Fruit fly (Drosophila melanogaster): ENCODE data around the gene Grp170.

The Grp170 gene

DNA sequence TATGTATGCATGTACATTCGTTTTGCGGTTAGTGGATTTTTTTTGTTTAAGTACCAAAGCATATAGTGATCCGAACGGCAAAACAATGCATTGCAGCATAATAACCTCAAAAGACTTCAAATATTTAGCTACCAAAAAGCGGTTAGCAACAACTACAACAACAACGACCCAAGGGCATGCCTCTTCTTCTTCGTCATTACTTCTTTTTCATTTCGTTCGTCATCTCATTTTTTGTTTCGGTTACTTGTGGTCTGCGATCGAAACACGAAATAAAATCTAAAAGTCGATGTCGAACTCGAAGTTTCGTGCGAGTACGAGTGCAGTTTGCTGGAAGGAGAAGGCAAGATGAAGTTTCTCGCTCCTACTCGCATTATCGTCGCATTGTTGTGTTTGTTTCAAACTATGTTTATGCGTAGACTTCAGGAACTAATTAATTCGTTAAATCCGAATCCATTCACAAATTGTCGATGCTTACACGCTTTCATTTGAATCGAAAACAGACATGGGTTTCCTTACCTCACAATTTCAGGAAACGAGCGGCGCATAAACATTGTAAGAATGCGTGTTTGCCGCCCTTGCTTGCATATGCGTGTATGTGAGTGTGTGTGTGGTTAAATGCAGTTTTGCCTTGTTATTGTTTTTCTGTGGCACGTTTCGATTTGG, 24.0 kb upstream of the Grp170 start (continued):
- TF ChIP-seq CG13624 (GFP tag; optimal IDR thresholded peaks at IDR 0.05): no peak
- TF ChIP-seq CG34376 (GFP tag; optimal IDR thresholded peaks at IDR 0.05): no peak
- TF ChIP-seq Asciz (GFP tag; optimal IDR thresholded peaks at IDR 0.05): peak; percentile 78
- TF ChIP-seq Ets97D (GFP tag; optimal IDR thresholded peaks at IDR 0.05): peak; percentile 36
- no peak for TF ChIP-seq amos (GFP tag; IDR thresholded peaks at IDR 0.05; ENCODE audit: partially characterized antibody)
- TF ChIP-seq wek (GFP tag; optimal IDR thresholded peaks at IDR 0.05): peak; percentile 73
- peak; percentile 69 for TF ChIP-seq Bdp1 (GFP tag; optimal IDR thresholded peaks at IDR 0.05)
- peak; percentile 89 for TF ChIP-seq zen (tag; optimal IDR thresholded peaks at IDR 0.05)
- peak; percentile 35 for TF ChIP-seq Myb (GFP tag; optimal IDR thresholded peaks at IDR 0.05)
- TF ChIP-seq Atf3 (GFP tag; optimal IDR thresholded peaks at IDR 0.05): peak; percentile 81
- peak; percentile 93 for TF ChIP-seq CG17829 (tag; optimal IDR thresholded peaks at IDR 0.05)
- peak in 1 of 2 experiments; percentile 75 for TF ChIP-seq tll (GFP tag; optimal IDR thresholded peaks at IDR 0.05)
- TF ChIP-seq CG9437 (GFP tag; optimal IDR thresholded peaks at IDR 0.05): peak; percentile 70
- 0 out of 2 replicates have a peak, but pooled peaks have one; percentile 23 for TF ChIP-seq danr (GFP tag; IDR thresholded peaks at IDR 0.05)
- peak; percentile 59 for TF ChIP-seq lmd (GFP tag; IDR thresholded peaks at IDR 0.05)
- peak; percentile 49 for TF ChIP-seq CG12744 (GFP tag; optimal IDR thresholded peaks at IDR 0.05)
- peak; percentile 65 for TF ChIP-seq CG15479 (GFP tag; optimal IDR thresholded peaks at IDR 0.05)
- peak; percentile 98 for TF ChIP-seq ci (GFP tag; IDR thresholded peaks at IDR 0.05)
- peak; percentile 90 for TF ChIP-seq row (GFP tag; IDR thresholded peaks at IDR 0.05)
- peak; percentile 70 for TF ChIP-seq pb (GFP tag; optimal IDR thresholded peaks at IDR 0.05)
- TF ChIP-seq CG12104 (GFP tag; optimal IDR thresholded peaks at IDR 0.05): peak; percentile 43
- no peak for TF ChIP-seq chinmo (GFP tag; IDR thresholded peaks at IDR 0.05; ENCODE audit: partially characterized antibody)
- peak; percentile 65 for TF ChIP-seq ind (GFP tag; optimal IDR thresholded peaks at IDR 0.05)
- no peak for TF ChIP-seq vnd (GFP tag; IDR thresholded peaks at IDR 0.05; ENCODE audit: partially characterized antibody)
- TF ChIP-seq CG4854 (GFP tag; optimal IDR thresholded peaks at IDR 0.05): peak; percentile 38
- peak; percentile 43 for TF ChIP-seq Dek (tag; optimal IDR thresholded peaks at IDR 0.05)
- TF ChIP-seq CG32532 (GFP tag; IDR thresholded peaks at IDR 0.05): peak; percentile 40; the same call in 1 of the 2 replicates
- TF ChIP-seq Ada2b (GFP tag; IDR thresholded peaks at IDR 0.05): peak; percentile 72
- peak; percentile 70 for TF ChIP-seq bab2 (GFP tag; optimal IDR thresholded peaks at IDR 0.05)
- TF ChIP-seq da (GFP tag; optimal IDR thresholded peaks at IDR 0.05): peak; percentile 7
- TF ChIP-seq CG16815 (GFP tag; optimal IDR thresholded peaks at IDR 0.05): peak; percentile 53
- TF ChIP-seq onecut (GFP tag; IDR thresholded peaks at IDR 0.05): peak; percentile 76
- peak; percentile 70 for TF ChIP-seq CG8944 (GFP tag; optimal IDR thresholded peaks at IDR 0.05)
- TF ChIP-seq CG42726 (GFP tag; IDR thresholded peaks at IDR 0.05; ENCODE audit: partially characterized antibody): no peak
- peak; percentile 76 for TF ChIP-seq CG1024 (GFP tag; IDR thresholded peaks at IDR 0.05)
- peak; percentile 75 for TF ChIP-seq lilli (GFP tag; optimal IDR thresholded peaks at IDR 0.05)
- TF ChIP-seq CG7271 (tag; optimal IDR thresholded peaks at IDR 0.05): peak; percentile 68
- peak; percentile 4 for TF ChIP-seq CTCF (GFP tag; optimal IDR thresholded peaks at IDR 0.05)
- peak; percentile 79 for TF ChIP-seq NC2α (GFP tag; optimal IDR thresholded peaks at IDR 0.05)
- no peak for TF ChIP-seq mirr (GFP tag; optimal IDR thresholded peaks at IDR 0.05)
- TF ChIP-seq sens-2 (GFP tag; IDR thresholded peaks at IDR 0.05): peak; percentile 92
- peak; percentile 96 for TF ChIP-seq CG1603 (tag; optimal IDR thresholded peaks at IDR 0.05)
- TF ChIP-seq odd (GFP tag; optimal IDR thresholded peaks at IDR 0.05): peak; percentile 69
- peak; percentile 52 for TF ChIP-seq crc (GFP tag; optimal IDR thresholded peaks at IDR 0.05)
- peak; percentile 5 for TF ChIP-seq YL-1 (GFP tag; optimal IDR thresholded peaks at IDR 0.05)
- TF ChIP-seq emc (GFP tag; optimal IDR thresholded peaks at IDR 0.05): peak; percentile 10
- TF ChIP-seq CG7556 (GFP tag; optimal IDR thresholded peaks at IDR 0.05): peak; percentile 72
- TF ChIP-seq Ptx1 (GFP tag; IDR thresholded peaks at IDR 0.05): peak; percentile 77
- peak; percentile 47; the same call in 1 of the 2 replicates for TF ChIP-seq dati (GFP tag; IDR thresholded peaks at IDR 0.05)
- 0 out of 2 replicates have a peak, but pooled peaks have one; percentile 24 for TF ChIP-seq CG10321 (GFP tag; IDR thresholded peaks at IDR 0.05)

Data from whole organism, embryonic.